Worm (Caenorhabditis elegans) whole organism, L4/young adult: ENCODE data around the gene T08E11.1.
"Not testable (repeated sequence)": the region's sequence is repeated elsewhere in the genome, so short reads cannot be mapped to it uniquely, and the experiment has no call there.

Experiments used
- W03F9.2 ChIP-seq: fragments of 150-350 bp; optimal IDR thresholded peaks from 2 replicates; lab custom pipeline; 2014; ENCODE audit warnings: missing biosample characterization, missing genetic modification characterization
- dao-5 ChIP-seq: sonication (generic microtip); optimal IDR thresholded peaks from 2 replicates; lab custom pipeline; 2016; ENCODE audit warnings: missing genotype, missing genetic modification characterization, moderate library complexity, missing compliant biosample characterization
- him-1 ChIP-seq: sonication (generic microtip); optimal IDR thresholded peaks from 2 replicates; lab custom pipeline; 2016; ENCODE audit warnings: missing genotype, missing genetic modification reagents, missing genetic modification characterization, missing compliant biosample characterization

- TF ChIP-seq dao-5, him-1, W03F9.2 (tag; lab: Kevin White, UChicago): not testable (repeated sequence)
These were observed 17.8 kb downstream of the T08E11.1 start, which contains the start of gene fbxb-95 for ce11 chrII:1854094-1854493.
